Fruit fly (Drosophila melanogaster) whole organism, embryonic: ENCODE data around the gene unc-4.

Source experiments
- Bgb ChIP-seq: fragments of 200-800 bp; sonication (Bioruptor generic); IDR thresholded peaks from 2 replicates; pipeline ENCODE4 v1.3.6; 2022; ENCODE audit warnings: missing biosample characterization, missing genetic modification characterization; ENCODE audit not compliant: partially characterized antibody
- CG10267 ChIP-seq: fragments of 200-800 bp; sonication (Bioruptor generic); optimal IDR thresholded peaks from 2 replicates; lab custom pipeline; 2018; ENCODE audit warnings: missing biosample characterization, mild to moderate bottlenecking, missing genetic modification characterization, moderate library complexity
- CG10565 ChIP-seq: fragments of 200-800 bp; sonication (Bioruptor generic); optimal IDR thresholded peaks from 3 replicates; lab custom pipeline; 2016; ENCODE audit warnings: missing biosample characterization, mild to moderate bottlenecking, missing genetic modification characterization
- CG11085 ChIP-seq: fragments of 200-800 bp; sonication (Bioruptor generic); IDR thresholded peaks from 2 replicates; pipeline ENCODE4 v1.3.6; 2022; ENCODE audit warnings: missing biosample characterization, missing genetic modification characterization
- CG11247 ChIP-seq: fragments of 200-800 bp; sonication (Bioruptor generic); IDR thresholded peaks from 2 replicates; pipeline ENCODE4 v1.3.6; 2022; ENCODE audit warnings: missing biosample characterization, missing genetic modification characterization
- CG11398 ChIP-seq: fragments of 200-800 bp; sonication (Bioruptor generic); optimal IDR thresholded peaks from 2 replicates; lab custom pipeline; 2016; ENCODE audit warnings: missing biosample characterization, missing genetic modification characterization
- CG1233 ChIP-seq: fragments of 200-800 bp; sonication (Bioruptor generic); optimal IDR thresholded peaks from 4 replicates; lab custom pipeline; 2018; ENCODE audit warnings: missing biosample characterization, mild to moderate bottlenecking, missing genetic modification characterization
- CG12659 ChIP-seq: fragments of 200-800 bp; sonication (Bioruptor generic); optimal IDR thresholded peaks from 3 replicates; lab custom pipeline; 2017; ENCODE audit warnings: mild to moderate bottlenecking, missing biosample characterization, missing genetic modification reagents, missing genetic modification characterization
- CG17359 ChIP-seq: fragments of 200-800 bp; sonication (Bioruptor generic); optimal IDR thresholded peaks from 3 replicates; lab custom pipeline; 2018; ENCODE audit warnings: missing biosample characterization, mild to moderate bottlenecking, missing genetic modification characterization, moderate library complexity
- CG17385 ChIP-seq: fragments of 200-800 bp; sonication (Bioruptor generic); optimal IDR thresholded peaks from 3 replicates; lab custom pipeline; 2018; ENCODE audit warnings: missing biosample characterization, mild to moderate bottlenecking, missing genetic modification characterization
- CG18476 ChIP-seq: fragments of 200-800 bp; sonication (Bioruptor generic); optimal IDR thresholded peaks from 2 replicates; lab custom pipeline; 2016; ENCODE audit warnings: missing biosample characterization, mild to moderate bottlenecking, missing genetic modification characterization
- CG18619 ChIP-seq: fragments of 200-800 bp; sonication (Bioruptor generic); optimal IDR thresholded peaks from 3 replicates; lab custom pipeline; 2017; ENCODE audit warnings: missing biosample characterization, mild to moderate bottlenecking, missing genetic modification characterization
- CG31365 ChIP-seq: fragments of 200-800 bp; sonication (Bioruptor generic); optimal IDR thresholded peaks from 2 replicates; lab custom pipeline; 2018; ENCODE audit warnings: missing biosample characterization, mild to moderate bottlenecking, missing genetic modification characterization
- CG34224 ChIP-seq: fragments of 200-800 bp; sonication (Bioruptor generic); IDR thresholded peaks from 3 replicates; pipeline ENCODE4 v1.3.6; 2022; ENCODE audit warnings: missing biosample characterization, missing genetic modification characterization; ENCODE audit not compliant: partially characterized antibody
- CG3847 ChIP-seq: fragments of 200-800 bp; sonication (Bioruptor generic); IDR thresholded peaks from 2 replicates; pipeline ENCODE4 v1.3.6; 2022; ENCODE audit warnings: missing biosample characterization, missing genetic modification characterization
- CG5245 ChIP-seq: fragments of 200-800 bp; sonication (Bioruptor generic); optimal IDR thresholded peaks from 3 replicates; lab custom pipeline; 2016; ENCODE audit warnings: missing biosample characterization, missing genetic modification characterization
- CG8924 ChIP-seq: fragments of 200-800 bp; optimal IDR thresholded peaks from 3 replicates; lab custom pipeline; 2019; ENCODE audit warnings: missing biosample characterization, mild to moderate bottlenecking, missing genetic modification characterization, moderate library complexity
- CG9876 ChIP-seq: fragments of 200-800 bp; sonication (Bioruptor generic); optimal IDR thresholded peaks from 2 replicates; lab custom pipeline; 2016; ENCODE audit warnings: missing biosample characterization, missing genetic modification characterization
- CG9932 ChIP-seq: fragments of 200-800 bp; sonication (Bioruptor generic); IDR thresholded peaks from 2 replicates; pipeline ENCODE4 v1.3.6; 2022; ENCODE audit warnings: missing biosample characterization, missing genetic modification characterization
- CoRest ChIP-seq: fragments of 200-800 bp; sonication (Bioruptor generic); optimal IDR thresholded peaks from 3 replicates; lab custom pipeline; 2018; ENCODE audit warnings: missing biosample characterization, mild to moderate bottlenecking, missing genetic modification characterization, moderate library complexity
- Deaf1 ChIP-seq: fragments of 200-800 bp; optimal IDR thresholded peaks from 3 replicates; lab custom pipeline; 2019; ENCODE audit warnings: missing biosample characterization, mild to moderate bottlenecking, missing genetic modification characterization, moderate library complexity
- Dip2 ChIP-seq: fragments of 200-800 bp; sonication (Bioruptor generic); IDR thresholded peaks from 2 replicates; pipeline ENCODE4 v1.3.6; 2022; ENCODE audit warnings: missing biosample characterization, missing genetic modification characterization
- Dp ChIP-seq: fragments of 200-800 bp; sonication (Bioruptor generic); optimal IDR thresholded peaks from 2 replicates; lab custom pipeline; 2018; ENCODE audit warnings: missing biosample characterization, mild to moderate bottlenecking, missing genetic modification characterization, moderate library complexity
- H15 ChIP-seq: fragments of 200-800 bp; sonication (Bioruptor generic); IDR thresholded peaks from 3 replicates; pipeline ENCODE4 v1.3.6; 2022; ENCODE audit warnings: missing biosample characterization, missing genetic modification characterization
- Hey ChIP-seq: fragments of 200-800 bp; sonication (Bioruptor generic); optimal IDR thresholded peaks from 3 replicates; lab custom pipeline; 2018; ENCODE audit warnings: missing biosample characterization, mild to moderate bottlenecking, missing genetic modification characterization
- MBD-R2 ChIP-seq: fragments of 200-800 bp; sonication (Bioruptor generic); IDR thresholded peaks from 2 replicates; pipeline ENCODE4 v1.3.6; 2022; ENCODE audit warnings: missing biosample characterization, missing genetic modification characterization
- Med ChIP-seq: fragments of 200-800 bp; sonication (Bioruptor generic); peaks from one replicate; lab custom pipeline; 2016; ENCODE audit warnings: missing biosample characterization, missing genetic modification characterization, mild to moderate bottlenecking, inconsistent platforms, moderate library complexity
- Ptx1 ChIP-seq: fragments of 200-800 bp; sonication (Bioruptor generic); IDR thresholded peaks from 2 replicates; pipeline ENCODE4 v1.3.6; 2022; ENCODE audit warnings: missing biosample characterization, missing genetic modification characterization
- Sry-β ChIP-seq: fragments of 200-800 bp; sonication (Bioruptor generic); optimal IDR thresholded peaks from 2 replicates; lab custom pipeline; 2018; ENCODE audit warnings: missing biosample characterization, mild to moderate bottlenecking, missing genetic modification characterization, moderate library complexity
- Sry-δ ChIP-seq: fragments of 200-800 bp; sonication (Bioruptor generic); optimal IDR thresholded peaks from 2 replicates; lab custom pipeline; 2016; ENCODE audit warnings: missing biosample characterization, missing genetic modification characterization
- Vsx1 ChIP-seq: fragments of 200-800 bp; sonication (Bioruptor generic); optimal IDR thresholded peaks from 2 replicates; lab custom pipeline; 2017; ENCODE audit warnings: missing biosample characterization, mild to moderate bottlenecking, missing genetic modification characterization, missing genetic modification reagents
- Xbp1 ChIP-seq: fragments of 200-800 bp; sonication (Bioruptor generic); optimal IDR thresholded peaks from 3 replicates; lab custom pipeline; 2016; ENCODE audit warnings: missing biosample characterization, mild to moderate bottlenecking, missing genetic modification characterization
- abd-A ChIP-seq: fragments of 200-800 bp; sonication (Bioruptor generic); optimal IDR thresholded peaks from 3 replicates; lab custom pipeline; 2019; ENCODE audit warnings: missing biosample characterization, mild to moderate bottlenecking, missing genetic modification characterization, moderate library complexity
- amos ChIP-seq: fragments of 200-800 bp; sonication (Bioruptor generic); IDR thresholded peaks from 2 replicates; pipeline ENCODE4 v1.3.6; 2022; ENCODE audit warnings: missing biosample characterization, missing genetic modification characterization; ENCODE audit not compliant: partially characterized antibody
- ash1 ChIP-seq: fragments of 200-800 bp; sonication (Bioruptor generic); optimal IDR thresholded peaks from 2 replicates; lab custom pipeline; 2018; ENCODE audit warnings: missing biosample characterization, mild to moderate bottlenecking, missing genetic modification characterization
- dpn ChIP-seq, 2 experiments: fragments of 200-800 bp; sonication (Bioruptor generic); optimal IDR thresholded peaks; 3 replicates each; lab custom pipeline; 2016; ENCODE audit warnings: missing biosample characterization in 2 of 2, missing genetic modification characterization in 2 of 2
- exex ChIP-seq: fragments of 200-800 bp; sonication (Bioruptor generic); optimal IDR thresholded peaks from 4 replicates; lab custom pipeline; 2018; ENCODE audit warnings: missing biosample characterization, mild to moderate bottlenecking, missing genetic modification characterization, moderate library complexity
- ftz-f1 ChIP-seq: fragments of 200-800 bp; sonication (Bioruptor generic); optimal IDR thresholded peaks from 2 replicates; lab custom pipeline; 2016; ENCODE audit warnings: missing biosample characterization, missing genetic modification characterization
- gem ChIP-seq: fragments of 200-800 bp; sonication (Bioruptor generic); optimal IDR thresholded peaks from 2 replicates; lab custom pipeline; 2019; ENCODE audit warnings: missing biosample characterization, mild to moderate bottlenecking, missing genetic modification characterization, moderate library complexity
- grn ChIP-seq: fragments of 200-800 bp; sonication (Bioruptor generic); optimal IDR thresholded peaks from 3 replicates; lab custom pipeline; 2017; ENCODE audit warnings: missing biosample characterization, missing genetic modification characterization
- insv ChIP-seq, 2 experiments: fragments of 200-800 bp; sonication (Bioruptor generic); optimal IDR thresholded peaks; 3 replicates each; lab custom pipeline; 2016 to 2018; ENCODE audit warnings: missing biosample characterization in 2 of 2, missing genetic modification characterization in 2 of 2
- kay ChIP-seq: fragments of 200-800 bp; sonication (Bioruptor generic); optimal IDR thresholded peaks from 2 replicates; lab custom pipeline; 2016; ENCODE audit warnings: missing biosample characterization, missing genetic modification characterization
- lilli ChIP-seq: fragments of 200-800 bp; sonication (Bioruptor generic); optimal IDR thresholded peaks from 3 replicates; lab custom pipeline; 2016; ENCODE audit warnings: missing biosample characterization, missing genetic modification characterization
- lmd ChIP-seq: fragments of 200-800 bp; sonication (Bioruptor generic); IDR thresholded peaks from 2 replicates; pipeline ENCODE4 v1.3.6; 2022; ENCODE audit warnings: missing biosample characterization, missing genetic modification characterization
- mam ChIP-seq: fragments of 200-800 bp; sonication (Bioruptor generic); optimal IDR thresholded peaks from 3 replicates; lab custom pipeline; 2016; ENCODE audit warnings: missing biosample characterization, missing genetic modification characterization
- sisA ChIP-seq: fragments of 200-800 bp; sonication (Bioruptor generic); IDR thresholded peaks from 2 replicates; pipeline ENCODE4 v1.3.6; 2022; ENCODE audit warnings: missing biosample characterization, missing genetic modification characterization
- so ChIP-seq: fragments of 200-800 bp; sonication (Bioruptor generic); IDR thresholded peaks from 3 replicates; pipeline ENCODE4 v1.3.6; 2022; ENCODE audit warnings: missing biosample characterization, missing genetic modification characterization
- tll ChIP-seq, 2 experiments: fragments of 200-800 bp in 1 of 2; fragments of >200 bp in 1 of 2; sonication (Bioruptor generic) in 1 of 2; optimal IDR thresholded peaks; 2 replicates each; lab custom pipeline; 2017 to 2019; ENCODE audit warnings: missing biosample characterization in 2 of 2, missing genetic modification characterization in 2 of 2, mild to moderate bottlenecking in 1 of 2, moderate library complexity in 1 of 2
- usp ChIP-seq: fragments of >200 bp; optimal IDR thresholded peaks from 2 replicates; lab custom pipeline; 2017; ENCODE audit warnings: missing biosample characterization, missing genetic modification characterization
- zen2 ChIP-seq: fragments of 200-800 bp; sonication (Bioruptor generic); IDR thresholded peaks from 3 replicates; pipeline ENCODE4 v1.3.6; 2022; ENCODE audit warnings: missing biosample characterization, missing genetic modification characterization; ENCODE audit not compliant: partially characterized antibody
- zf30C ChIP-seq: fragments of 200-800 bp; sonication (Bioruptor generic); optimal IDR thresholded peaks from 3 replicates; lab custom pipeline; 2018; ENCODE audit warnings: missing biosample characterization, mild to moderate bottlenecking, missing genetic modification characterization

Gene unc-4

dm6 chrX:17820252-17820651, 51.9 kb downstream of the unc-4 start (continued):
- TF ChIP-seq zf30C (GFP tag; lab: Kevin White, UChicago), result no peak
- no peak for TF ChIP-seq grn (GFP tag; lab: Kevin White, UChicago)
- TF ChIP-seq CG34224 (GFP tag; lab: Robert Waterston, UW), result no peak
- no peak for TF ChIP-seq exex
- no peak for TF ChIP-seq CG18476 (GFP tag; lab: Kevin White, UChicago)
- TF ChIP-seq CG9932, result peak; percentile 58
- peak; percentile 24 for TF ChIP-seq CG17359 (tag; lab: Kevin White, UChicago)
- TF ChIP-seq Deaf1 (tag; lab: Kevin White, UChicago), result no peak
- peak; percentile 7 for TF ChIP-seq Dp
- TF ChIP-seq Xbp1 (GFP tag; lab: Kevin White, UChicago), result peak; percentile 66
- TF ChIP-seq CG11085 (GFP tag; lab: Robert Waterston, UW), result peak; percentile 46; the same call in 1 of the 2 replicates
- peak; percentile 48; the same call in 1 of the 2 replicates for TF ChIP-seq Ptx1 (GFP tag; lab: Robert Waterston, UW)
- TF ChIP-seq Vsx1, result no peak
- no peak for TF ChIP-seq H15 (GFP tag; lab: Robert Waterston, UW)
- peak; percentile 48 for TF ChIP-seq CG9876
- peak; percentile 35 for TF ChIP-seq gem (tag; lab: Kevin White, UChicago)
- no peak for TF ChIP-seq CG11398 (GFP tag; lab: Kevin White, UChicago)
- TF ChIP-seq tll (GFP tag; optimal IDR thresholded peaks at IDR 0.05; lab: Kevin White, UChicago), result no peak
- no peak for TF ChIP-seq CG18619 (GFP tag; lab: Kevin White, UChicago)
- peak; percentile 35 for TF ChIP-seq lilli
- TF ChIP-seq Med (GFP tag; lab: Kevin White, UChicago), result peak; percentile 85
- TF ChIP-seq mam (GFP tag; lab: Kevin White, UChicago), result peak; percentile 16
- no peak for TF ChIP-seq Sry-δ (GFP tag; lab: Kevin White, UChicago)
- TF ChIP-seq lmd (GFP tag; lab: Robert Waterston, UW), result no peak
- TF ChIP-seq CG12659 (GFP tag; lab: Kevin White, UChicago), result peak; percentile 19
- no peak for TF ChIP-seq usp (GFP tag; lab: Kevin White, UChicago)
- TF ChIP-seq ftz-f1 (GFP tag; lab: Kevin White, UChicago), result no peak
- peak in 1 of 2 experiments; percentile 59 for TF ChIP-seq insv (GFP tag; optimal IDR thresholded peaks at IDR 0.05; lab: Kevin White, UChicago)
- TF ChIP-seq zen2, result no peak
- peak; percentile 25 for TF ChIP-seq CG10267 (tag; lab: Kevin White, UChicago)
- TF ChIP-seq ash1 (GFP tag; lab: Kevin White, UChicago), result no peak
- TF ChIP-seq CG1233 (GFP tag; lab: Kevin White, UChicago), result no peak
- peak; percentile 27 for TF ChIP-seq CG5245
- peak; percentile 56 for TF ChIP-seq Bgb (GFP tag; lab: Robert Waterston, UW)
- TF ChIP-seq CG11247 (GFP tag; lab: Robert Waterston, UW), result peak; percentile 60
- peak; percentile 19; the same call in 1 of the 2 replicates for TF ChIP-seq MBD-R2 (GFP tag; lab: Robert Waterston, UW)
- TF ChIP-seq sisA, result no peak
- no peak for TF ChIP-seq so (GFP tag; lab: Robert Waterston, UW)
- peak; percentile 58 for TF ChIP-seq kay
- peak; percentile 9 for TF ChIP-seq CG31365 (tag; lab: Kevin White, UChicago)
- TF ChIP-seq Sry-β, result no peak
- no peak for TF ChIP-seq CG10565
- TF ChIP-seq CoRest (tag; lab: Kevin White, UChicago), result peak; percentile 49
- TF ChIP-seq Dip2 (GFP tag; lab: Robert Waterston, UW), result peak; percentile 98
- peak; percentile 40 for TF ChIP-seq abd-A (tag; lab: Kevin White, UChicago)
- TF ChIP-seq CG8924 (tag; lab: Kevin White, UChicago), result no peak
- peak; percentile 30 for TF ChIP-seq CG3847
- TF ChIP-seq dpn (GFP tag; optimal IDR thresholded peaks at IDR 0.05; lab: Kevin White, UChicago), result peak in 1 of 2 experiments; percentile 56
- no peak for TF ChIP-seq Hey (tag; lab: Kevin White, UChicago)
- peak; percentile 59 for TF ChIP-seq amos (GFP tag; lab: Robert Waterston, UW)
- no peak for TF ChIP-seq CG17385
